Worm (Caenorhabditis elegans) whole organism, L1 larva: ENCODE measurements around the gene srg-56.

Experiments
- C04F5.9 ChIP-seq: sonication (generic microtip); optimal IDR thresholded peaks from 2 replicates; lab custom pipeline; 2016; ENCODE audit warnings: missing genetic modification characterization, missing compliant biosample characterization
- C16A3.4 ChIP-seq: fragments of 150-350 bp; optimal IDR thresholded peaks from 2 replicates; lab custom pipeline; 2014; ENCODE audit warnings: missing biosample characterization, missing genetic modification characterization
- blmp-1 ChIP-seq: fragments of 150-350 bp; optimal IDR thresholded peaks from 2 replicates; lab custom pipeline; 2014; ENCODE audit warnings: missing biosample characterization, missing genetic modification characterization
- grh-1 ChIP-seq: fragments of 200-800 bp; sonication (Bioruptor generic); IDR thresholded peaks from 2 replicates; pipeline ENCODE4 v1.3.6; 2022; ENCODE audit warnings: missing genetic modification reagents, missing genetic modification characterization, missing compliant biosample characterization
- hlh-4 ChIP-seq: sonication (generic microtip); optimal IDR thresholded peaks from 2 replicates; lab custom pipeline; 2016; ENCODE audit warnings: mild to moderate bottlenecking, missing genetic modification characterization, missing compliant biosample characterization
- nhr-20 ChIP-seq: sonication (generic microtip); optimal IDR thresholded peaks from 2 replicates; lab custom pipeline; 2016; ENCODE audit warnings: mild to moderate bottlenecking, missing genetic modification characterization, missing compliant biosample characterization
- nhr-76 ChIP-seq: sonication (generic microtip); optimal IDR thresholded peaks from 2 replicates; lab custom pipeline; 2017; ENCODE audit warnings: missing biosample characterization, missing genetic modification characterization
- pag-3 ChIP-seq: sonication (generic microtip); optimal IDR thresholded peaks from 2 replicates; lab custom pipeline; 2017; ENCODE audit warnings: missing genetic modification characterization, mild to moderate bottlenecking, missing compliant biosample characterization, antibody characterized with exemption, borderline replicate concordance; ENCODE audit not compliant: insufficient read depth
- sox-4 ChIP-seq: sonication (generic microtip); optimal IDR thresholded peaks from 2 replicates; lab custom pipeline; 2016; ENCODE audit warnings: missing genetic modification characterization, missing compliant biosample characterization
- vab-15 ChIP-seq: sonication (generic microtip); optimal IDR thresholded peaks from 2 replicates; lab custom pipeline; 2017; ENCODE audit warnings: missing genotype, mild to moderate bottlenecking, missing genetic modification characterization, missing compliant biosample characterization

ce11 chrV:2771560-2771959 is 33.5 kb upstream of the srg-56 start, which contains the start of gene srh-56:
- TF ChIP-seq nhr-20 (tag; lab: Kevin White, UChicago) (no peak), blmp-1 (tag; lab: Kevin White, UChicago) (no peak), grh-1 (GFP tag; lab: Robert Waterston, UW) (no peak), pag-3 (tag; lab: Kevin White, UChicago) (no peak), nhr-76 (tag; lab: Kevin White, UChicago) (no peak), vab-15 (tag; lab: Kevin White, UChicago) (no peak), sox-4 (tag; lab: Kevin White, UChicago) (no peak), C16A3.4 (tag; lab: Kevin White, UChicago) (no peak), C04F5.9 (tag; lab: Kevin White, UChicago) (no peak), hlh-4 (no peak)
